Fruit fly (Drosophila melanogaster) whole organism, wandering third instar larva: ENCODE measurements around the gene CG9114.

ENCODE experiments used
- Abd-B ChIP-seq: fragments of >200 bp; optimal IDR thresholded peaks from 2 replicates; lab custom pipeline; 2017; ENCODE audit warnings: missing biosample characterization, missing genetic modification characterization
- CG32264 ChIP-seq: fragments of 200-800 bp; sonication (Bioruptor generic); optimal IDR thresholded peaks from 2 replicates; lab custom pipeline; 2016; ENCODE audit warnings: missing biosample characterization, missing genetic modification characterization
- CG9705 ChIP-seq: fragments of 200-800 bp; sonication (Bioruptor generic); optimal IDR thresholded peaks from 2 replicates; lab custom pipeline; 2018; ENCODE audit warnings: missing biosample characterization, mild to moderate bottlenecking, missing genetic modification characterization
- CrebA ChIP-seq: fragments of 200-800 bp; sonication (Bioruptor generic); optimal IDR thresholded peaks from 2 replicates; lab custom pipeline; 2016; ENCODE audit warnings: missing biosample characterization, mild to moderate bottlenecking, missing genetic modification characterization, borderline replicate concordance
- Dfd ChIP-seq: fragments of >200 bp; optimal IDR thresholded peaks from 2 replicates; lab custom pipeline; 2017; ENCODE audit warnings: missing biosample characterization, missing genetic modification characterization
- Dif ChIP-seq: fragments of 200-275, 200-300 bp; sonication (Bioruptor generic); optimal IDR thresholded peaks from 2 replicates; lab custom pipeline; 2018; ENCODE audit warnings: missing biosample characterization, missing genetic modification characterization; ENCODE audit not compliant: partially characterized antibody
- GATAd ChIP-seq: sonication (Bioruptor generic); optimal IDR thresholded peaks from 2 replicates; lab custom pipeline; 2016; ENCODE audit warnings: missing biosample characterization, missing genetic modification characterization
- HLH106 ChIP-seq: fragments of 200-800 bp; optimal IDR thresholded peaks from 3 replicates; lab custom pipeline; 2019; ENCODE audit warnings: missing biosample characterization, mild to moderate bottlenecking, missing genetic modification characterization, moderate library complexity
- Hnf4 ChIP-seq: fragments of 200-800 bp; sonication (Bioruptor generic); optimal IDR thresholded peaks from 2 replicates; lab custom pipeline; 2016; ENCODE audit warnings: missing biosample characterization, mild to moderate bottlenecking, missing genetic modification characterization
- Jra ChIP-seq: sonication (Bioruptor generic); optimal IDR thresholded peaks from 2 replicates; lab custom pipeline; 2016; ENCODE audit warnings: missing biosample characterization, missing genetic modification characterization
- Mio ChIP-seq: sonication (Bioruptor generic); optimal IDR thresholded peaks from 2 replicates; lab custom pipeline; 2016; ENCODE audit warnings: missing biosample characterization, missing genetic modification characterization
- Myc ChIP-seq: fragments of >200 bp; optimal IDR thresholded peaks from 2 replicates; lab custom pipeline; 2017
- OdsH ChIP-seq: fragments of 200-800 bp; sonication (Bioruptor generic); optimal IDR thresholded peaks from 2 replicates; lab custom pipeline; 2016; ENCODE audit warnings: missing biosample characterization, mild to moderate bottlenecking, missing genetic modification characterization
- Rel ChIP-seq, 2 experiments: fragments of 200-800 bp; sonication (Bioruptor generic) in 1 of 2; optimal IDR thresholded peaks; 2 replicates in 1 of 2; 3 replicates in 1 of 2; lab custom pipeline; 2016 to 2019; ENCODE audit warnings: mild to moderate bottlenecking in 2 of 2, missing biosample characterization in 2 of 2, missing genetic modification characterization in 2 of 2, moderate library complexity in 1 of 2
- Sp1 ChIP-seq: fragments of 200-800 bp; sonication (Bioruptor generic); optimal IDR thresholded peaks from 3 replicates; lab custom pipeline; 2019; ENCODE audit warnings: missing biosample characterization, mild to moderate bottlenecking, missing genetic modification characterization, moderate library complexity
- Vsx2 ChIP-seq: fragments of 200-300, 225-300 bp; sonication (Bioruptor generic); optimal IDR thresholded peaks from 2 replicates; lab custom pipeline; 2018; ENCODE audit warnings: missing biosample characterization, missing genetic modification characterization; ENCODE audit not compliant: partially characterized antibody
- br ChIP-seq: fragments of 200-800 bp; sonication (Bioruptor generic); optimal IDR thresholded peaks from 2 replicates; lab custom pipeline; 2016; ENCODE audit warnings: missing biosample characterization, missing genetic modification characterization
- brk ChIP-seq: fragments of 200-800 bp; sonication (Bioruptor generic); optimal IDR thresholded peaks from 2 replicates; lab custom pipeline; 2016; ENCODE audit warnings: missing biosample characterization, mild to moderate bottlenecking, missing genetic modification characterization
- dl ChIP-seq, 2 experiments: fragments of 175-275, 200-275 bp in 1 of 2; fragments of 200-275 bp in 1 of 2; sonication (Bioruptor generic); optimal IDR thresholded peaks; lab custom pipeline; 2018; ENCODE audit warnings: mild to moderate bottlenecking in 2 of 2, missing biosample characterization in 2 of 2, missing genetic modification characterization in 2 of 2, moderate library complexity in 2 of 2; ENCODE audit not compliant: partially characterized antibody in 2 of 2, insufficient read depth in 1 of 2
- dmrt93B ChIP-seq: fragments of 200-800 bp; sonication (Bioruptor generic); optimal IDR thresholded peaks from 2 replicates; lab custom pipeline; 2018; ENCODE audit warnings: missing biosample characterization, mild to moderate bottlenecking, missing genetic modification characterization
- dsf ChIP-seq: sonication (Bioruptor generic); optimal IDR thresholded peaks from 2 replicates; lab custom pipeline; 2016; ENCODE audit warnings: missing biosample characterization, missing genetic modification characterization, borderline replicate concordance
- ey ChIP-seq: fragments of 200-800 bp; sonication (Bioruptor generic); optimal IDR thresholded peaks from 2 replicates; lab custom pipeline; 2016; ENCODE audit warnings: missing biosample characterization, missing genetic modification characterization
- foxo ChIP-seq, 2 experiments: fragments of 200-800 bp; sonication (Bioruptor generic); optimal IDR thresholded peaks; 2 replicates in 1 of 2; 3 replicates in 1 of 2; lab custom pipeline; 2016 to 2017; ENCODE audit warnings: missing biosample characterization in 2 of 2, missing genetic modification characterization in 2 of 2
- h ChIP-seq: fragments of 200-800 bp; sonication (Bioruptor generic); optimal IDR thresholded peaks from 3 replicates; lab custom pipeline; 2016; ENCODE audit warnings: missing biosample characterization, mild to moderate bottlenecking, missing genetic modification characterization
- jim ChIP-seq: fragments of 175-275, 200-325 bp; sonication (Bioruptor generic); optimal IDR thresholded peaks from 2 replicates; lab custom pipeline; 2016; ENCODE audit warnings: missing biosample characterization, mild to moderate bottlenecking, missing genetic modification characterization
- pan ChIP-seq: fragments of >200 bp; optimal IDR thresholded peaks from 2 replicates; lab custom pipeline; 2017
- psq ChIP-seq: fragments of 200-800 bp; sonication (Bioruptor generic); optimal IDR thresholded peaks from 3 replicates; lab custom pipeline; 2017; ENCODE audit warnings: missing biosample characterization, mild to moderate bottlenecking, missing genetic modification characterization, moderate library complexity
- rgr ChIP-seq: fragments of 200-800 bp; sonication (Bioruptor generic); optimal IDR thresholded peaks from 3 replicates; lab custom pipeline; 2016; ENCODE audit warnings: missing biosample characterization, mild to moderate bottlenecking, missing genetic modification characterization
- sage ChIP-seq: fragments of 200-800 bp; sonication (Bioruptor generic); optimal IDR thresholded peaks from 2 replicates; lab custom pipeline; 2016; ENCODE audit warnings: missing biosample characterization, mild to moderate bottlenecking, missing genetic modification characterization
- tai ChIP-seq: sonication (Bioruptor generic); optimal IDR thresholded peaks from 2 replicates; lab custom pipeline; 2016; ENCODE audit warnings: missing biosample characterization, missing genetic modification characterization
- usp ChIP-seq: fragments of >200 bp; optimal IDR thresholded peaks from 2 replicates; lab custom pipeline; 2017; ENCODE audit warnings: missing biosample characterization, missing genetic modification characterization
- woc ChIP-seq: sonication (Bioruptor generic); optimal IDR thresholded peaks from 2 replicates; lab custom pipeline; 2016; ENCODE audit warnings: missing biosample characterization, mild to moderate bottlenecking, missing genetic modification characterization

The CG9114 gene

dm6 chrX:15307485-15308138 is 25.3 kb downstream of the CG9114 start:
- TF ChIP-seq GATAd (GFP tag; lab: Kevin White, UChicago) (no peak), Rel (GFP tag; optimal IDR thresholded peaks at IDR 0.05; lab: Kevin White, UChicago) (no peak), Rel (tag; optimal IDR thresholded peaks at IDR 0.05; lab: Kevin White, UChicago) (peak; percentile 6)

dm6 chrX:15305975-15306909 is 26.7 kb downstream of the CG9114 start:
- TF ChIP-seq CG9705: no peak
- no peak for TF ChIP-seq Abd-B (GFP tag; lab: Kevin White, UChicago)
- no peak for TF ChIP-seq Myc
- TF ChIP-seq Vsx2 (GFP tag; lab: Kevin White, UChicago): peak; percentile 58
- no peak for TF ChIP-seq pan (lab: Kevin White, UChicago)
- TF ChIP-seq h (GFP tag; lab: Kevin White, UChicago): peak; percentile 15
- TF ChIP-seq OdsH: no peak
- peak; percentile 15 for TF ChIP-seq Sp1 (GFP tag; lab: Kevin White, UChicago)
- TF ChIP-seq brk (GFP tag; lab: Kevin White, UChicago): peak; percentile 9
- TF ChIP-seq HLH106 (tag; lab: Kevin White, UChicago): peak; percentile 5
- peak; percentile 28 for TF ChIP-seq Hnf4
- TF ChIP-seq usp: no peak
- peak; percentile 74 for TF ChIP-seq psq (GFP tag; lab: Kevin White, UChicago)
- no peak for TF ChIP-seq Rel (GFP tag; optimal IDR thresholded peaks at IDR 0.05; lab: Kevin White, UChicago)
- TF ChIP-seq Rel (tag; optimal IDR thresholded peaks at IDR 0.05; lab: Kevin White, UChicago): peak; percentile 67
- TF ChIP-seq foxo (GFP tag; optimal IDR thresholded peaks at IDR 0.05; lab: Kevin White, UChicago): no peak
- TF ChIP-seq dl (GFP tag; optimal IDR thresholded peaks at IDR 0.05; lab: Kevin White, UChicago; ENCODE audit: insufficient read depth in 1 of 2, partially characterized antibody in 2 of 2): peak; percentile 38 to 59
- no peak for TF ChIP-seq Jra (GFP tag; lab: Kevin White, UChicago)
- peak; percentile 49 for TF ChIP-seq Dif (GFP tag; lab: Kevin White, UChicago)
- TF ChIP-seq dmrt93B (GFP tag; lab: Kevin White, UChicago): no peak
- TF ChIP-seq rgr (GFP tag; lab: Kevin White, UChicago): peak; percentile 2
- peak; percentile 3 for TF ChIP-seq br (GFP tag; lab: Kevin White, UChicago)
- TF ChIP-seq jim (GFP tag; lab: Kevin White, UChicago): peak; percentile 44
- no peak for TF ChIP-seq woc (GFP tag; lab: Kevin White, UChicago)

dm6 chrX:15304211-15304610 is 28.7 kb downstream of the CG9114 start:
- TF ChIP-seq dsf (GFP tag; lab: Kevin White, UChicago): no peak
- peak; percentile 16 for TF ChIP-seq dmrt93B (GFP tag; lab: Kevin White, UChicago)
- no peak for TF ChIP-seq Hnf4
- no peak for TF ChIP-seq jim (GFP tag; lab: Kevin White, UChicago)
- TF ChIP-seq Jra (GFP tag; lab: Kevin White, UChicago): no peak
- no peak for TF ChIP-seq sage (GFP tag; lab: Kevin White, UChicago)
- no peak for TF ChIP-seq Dif (GFP tag; lab: Kevin White, UChicago)
- TF ChIP-seq Dfd (GFP tag; lab: Kevin White, UChicago): no peak
- no peak for TF ChIP-seq Sp1 (GFP tag; lab: Kevin White, UChicago)
- no peak for TF ChIP-seq usp
- TF ChIP-seq Myc: no peak
- TF ChIP-seq pan (lab: Kevin White, UChicago): no peak
- no peak for TF ChIP-seq psq (GFP tag; lab: Kevin White, UChicago)
- no peak for TF ChIP-seq tai
- no peak for TF ChIP-seq Abd-B (GFP tag; lab: Kevin White, UChicago)
- no peak for TF ChIP-seq Rel (GFP tag; optimal IDR thresholded peaks at IDR 0.05; lab: Kevin White, UChicago)
- TF ChIP-seq Rel (tag; optimal IDR thresholded peaks at IDR 0.05; lab: Kevin White, UChicago): no peak
- TF ChIP-seq HLH106 (tag; lab: Kevin White, UChicago): peak; percentile 9
- peak; percentile 10 for TF ChIP-seq ey (GFP tag; lab: Kevin White, UChicago)
- TF ChIP-seq h (GFP tag; lab: Kevin White, UChicago): peak; percentile 27
- TF ChIP-seq CG32264 (GFP tag; lab: Kevin White, UChicago): no peak
- no peak for TF ChIP-seq Mio (GFP tag; lab: Kevin White, UChicago)
- TF ChIP-seq CrebA: no peak
- TF ChIP-seq foxo (GFP tag; optimal IDR thresholded peaks at IDR 0.05; lab: Kevin White, UChicago): peak in 1 of 2 experiments; percentile 48
